Worm (Caenorhabditis elegans) whole organism, L4 larva: ENCODE results near the gene col-44.

Experiments
- mep-1 ChIP-seq: fragments of 150-350 bp; sonication (generic microtip); optimal IDR thresholded peaks from 3 replicates; lab custom pipeline; 2014; ENCODE audit warnings: missing biosample characterization, missing genetic modification characterization
- nhr-11 ChIP-seq: fragments of 150-350 bp; optimal IDR thresholded peaks from 2 replicates; lab custom pipeline; 2014; ENCODE audit warnings: missing biosample characterization, missing genetic modification characterization
- nhr-111 ChIP-seq: fragments of 200-800 bp; sonication (Bioruptor generic); optimal IDR thresholded peaks from 2 replicates; lab custom pipeline; 2018; ENCODE audit warnings: mild to moderate bottlenecking, missing genetic modification characterization, missing compliant biosample characterization
- php-3 ChIP-seq: fragments of 200-800 bp; sonication (Bioruptor generic); IDR thresholded peaks from 2 replicates; pipeline ENCODE4 v1.3.6; 2022; ENCODE audit warnings: missing genetic modification reagents, missing genetic modification characterization, missing compliant biosample characterization
- pqm-1 ChIP-seq: sonication (generic microtip); optimal IDR thresholded peaks from 2 replicates; lab custom pipeline; 2017; ENCODE audit warnings: missing biosample characterization, missing genetic modification characterization

- no peak for TF ChIP-seq nhr-11
- TF ChIP-seq pqm-1 (tag; lab: Kevin White, UChicago): no peak
- TF ChIP-seq mep-1 (tag; lab: Kevin White, UChicago): no peak
- no peak for TF ChIP-seq php-3
- TF ChIP-seq nhr-111 (GFP tag; lab: Kevin White, UChicago): no peak
Observed at ce11 chrX:13633032-13633431, 41.8 kb downstream of the col-44 start.
